Fruit fly (Drosophila melanogaster): ENCODE results near the gene Npc2h.

Gene Npc2h

dm6 chr3R:30718442-30718841 lies 27.6 kb downstream of the Npc2h start (continued):
- TF ChIP-seq pan (optimal IDR thresholded peaks at IDR 0.05) (no peak), pan (GFP tag; optimal IDR thresholded peaks at IDR 0.05 in 1 of 2, IDR thresholded peaks at IDR 0.05 in 1 of 2) (peak in 1 of 2 experiments; percentile 15), pnt (GFP tag; optimal IDR thresholded peaks at IDR 0.05) (no peak), Doc3 (GFP tag; IDR thresholded peaks at IDR 0.05; ENCODE audit: partially characterized antibody) (no peak), salm (tag; optimal IDR thresholded peaks at IDR 0.05) (no peak), CG15011 (GFP tag; optimal IDR thresholded peaks at IDR 0.05) (no peak), H2.0 (GFP tag; IDR thresholded peaks at IDR 0.05) (peak; percentile 54), CG4854 (GFP tag; optimal IDR thresholded peaks at IDR 0.05) (no peak), fru (optimal IDR thresholded peaks at IDR 0.05) (no peak), Bdp1 (GFP tag; optimal IDR thresholded peaks at IDR 0.05) (no peak), Hsf (GFP tag; optimal IDR thresholded peaks at IDR 0.05) (no peak), CG9609 (GFP tag; optimal IDR thresholded peaks at IDR 0.05) (no peak), CG11560 (tag; IDR thresholded peaks at IDR 0.05) (no peak), CG3847 (GFP tag; IDR thresholded peaks at IDR 0.05) (no peak), CG7556 (GFP tag; optimal IDR thresholded peaks at IDR 0.05) (no peak), CG6654 (GFP tag; optimal IDR thresholded peaks at IDR 0.05) (no peak), CG13775 (GFP tag; optimal IDR thresholded peaks at IDR 0.05) (no peak), CG10274 (GFP tag; optimal IDR thresholded peaks at IDR 0.05) (no peak), abd-A (tag; optimal IDR thresholded peaks at IDR 0.05) (no peak), Myb (GFP tag; optimal IDR thresholded peaks at IDR 0.05) (no peak), Ssrp (tag; optimal IDR thresholded peaks at IDR 0.05) (no peak), pzg (GFP tag; optimal IDR thresholded peaks at IDR 0.05) (no peak)

- TF ChIP-seq aop (GFP tag; IDR thresholded peaks at IDR 0.05) (no peak), crol (GFP tag; IDR thresholded peaks at IDR 0.05) (no peak), Drgx (GFP tag; IDR thresholded peaks at IDR 0.05) (peak; percentile 66), Ets65A (GFP tag) (peak; percentile 27), CG9215 (GFP tag; IDR thresholded peaks at IDR 0.05) (no peak)
Measured at dm6 chr3R:30714395-30714794, 31.7 kb downstream of the Npc2h start.

dm6 chr3R:30710442-30710841 lies 35.6 kb downstream of the Npc2h start:
- no peak for TF ChIP-seq knrl (GFP tag; IDR thresholded peaks at IDR 0.05; ENCODE audit: partially characterized antibody)
- TF ChIP-seq gsb-n (tag; optimal IDR thresholded peaks at IDR 0.05): peak; percentile 54
- no peak for TF ChIP-seq Oli (tag; optimal IDR thresholded peaks at IDR 0.05)
- no peak for TF ChIP-seq shn (GFP tag; optimal IDR thresholded peaks at IDR 0.05)
- no peak for TF ChIP-seq en (GFP tag; optimal IDR thresholded peaks at IDR 0.05)
- peak; percentile 51 for TF ChIP-seq pros (GFP tag; optimal IDR thresholded peaks at IDR 0.05)
- no peak for TF ChIP-seq NFAT (GFP tag; IDR thresholded peaks at IDR 0.05)
- TF ChIP-seq prd (optimal IDR thresholded peaks at IDR 0.05): no peak
- 0 out of 3 replicates have a peak, but pooled peaks have one; percentile 4 for TF ChIP-seq prd (GFP tag; IDR thresholded peaks at IDR 0.05)
- no peak for TF ChIP-seq CG13424 (tag; optimal IDR thresholded peaks at IDR 0.05)

- TF ChIP-seq dmrt99B (tag; optimal IDR thresholded peaks at IDR 0.05): peak; percentile 33
- TF ChIP-seq eve (GFP tag; optimal IDR thresholded peaks at IDR 0.05): no peak
- no peak for TF ChIP-seq sr (GFP tag; IDR thresholded peaks at IDR 0.05)
- no peak for TF ChIP-seq hth (optimal IDR thresholded peaks at IDR 0.05)
- TF ChIP-seq Lim3 (GFP tag; IDR thresholded peaks at IDR 0.05): no peak
- no peak for TF ChIP-seq CG7786 (GFP tag; optimal IDR thresholded peaks at IDR 0.05)
- no peak for TF ChIP-seq CG12659 (GFP tag; optimal IDR thresholded peaks at IDR 0.05)
- no peak for TF ChIP-seq Sox100B (GFP tag; optimal IDR thresholded peaks at IDR 0.05)
- TF ChIP-seq CG18262 (tag; optimal IDR thresholded peaks at IDR 0.05): no peak
- TF ChIP-seq Side (GFP tag; optimal IDR thresholded peaks at IDR 0.05): no peak
- no peak for TF ChIP-seq CG4707 (GFP tag; optimal IDR thresholded peaks at IDR 0.05)
- no peak for TF ChIP-seq CG10462 (GFP tag; optimal IDR thresholded peaks at IDR 0.05)
- peak; percentile 25 for TF ChIP-seq CG2678 (tag; optimal IDR thresholded peaks at IDR 0.05)
- TF ChIP-seq Tbp (GFP tag; optimal IDR thresholded peaks at IDR 0.05): no peak
- TF ChIP-seq CG6689 (GFP tag; IDR thresholded peaks at IDR 0.05): 0 out of 2 replicates have a peak, but pooled peaks have one; percentile 29
Measured at dm6 chr3R:30709270-30709669, 36.8 kb downstream of the Npc2h start.

All from whole organism, embryonic.